Worm (Caenorhabditis elegans) whole organism, late embryonic: ENCODE measurements around the gene cwp-1.

Experiments
- Y22D7AL.16 ChIP-seq: sonication (generic microtip); optimal IDR thresholded peaks from 2 replicates; lab custom pipeline; 2016; ENCODE audit warnings: missing genetic modification characterization, missing compliant biosample characterization
- ama-1 ChIP-seq: fragments of 150-350 bp; optimal IDR thresholded peaks from 2 replicates; lab custom pipeline; 2014
- elt-2 ChIP-seq: sonication (generic microtip); optimal IDR thresholded peaks from 2 replicates; lab custom pipeline; 2016; ENCODE audit warnings: missing genetic modification reagents, missing genetic modification characterization, missing compliant biosample characterization
- hlh-6 ChIP-seq: sonication (generic microtip); optimal IDR thresholded peaks from 2 replicates; lab custom pipeline; 2016; ENCODE audit warnings: missing genotype, missing genetic modification characterization, missing compliant biosample characterization
- lin-11 ChIP-seq: fragments of 200-800 bp; sonication (Bioruptor generic); optimal IDR thresholded peaks from 2 replicates; lab custom pipeline; 2018; ENCODE audit warnings: mild to moderate bottlenecking, missing genetic modification characterization, missing compliant biosample characterization
- pat-9 ChIP-seq: fragments of 200-800 bp; sonication (Bioruptor generic); optimal IDR thresholded peaks from 2 replicates; lab custom pipeline; 2018; ENCODE audit warnings: mild to moderate bottlenecking, missing genetic modification characterization, moderate library complexity, missing compliant biosample characterization
- pha-4 ChIP-seq: fragments of 150-350 bp; optimal IDR thresholded peaks from 2 replicates; lab custom pipeline; 2018; ENCODE audit warnings: missing biosample characterization, missing genetic modification reagents, missing genetic modification characterization
- pqm-1 ChIP-seq: sonication (generic microtip); optimal IDR thresholded peaks from 2 replicates; lab custom pipeline; 2016; ENCODE audit warnings: missing genetic modification characterization, missing compliant biosample characterization
- ttx-3 ChIP-seq: sonication (generic microtip); optimal IDR thresholded peaks from 2 replicates; lab custom pipeline; 2016; ENCODE audit warnings: missing genetic modification reagents, missing genetic modification characterization, missing compliant biosample characterization
- zip-5 ChIP-seq: sonication (generic microtip); optimal IDR thresholded peaks from 2 replicates; lab custom pipeline; 2016; ENCODE audit warnings: missing genetic modification characterization, missing compliant biosample characterization

DNA sequence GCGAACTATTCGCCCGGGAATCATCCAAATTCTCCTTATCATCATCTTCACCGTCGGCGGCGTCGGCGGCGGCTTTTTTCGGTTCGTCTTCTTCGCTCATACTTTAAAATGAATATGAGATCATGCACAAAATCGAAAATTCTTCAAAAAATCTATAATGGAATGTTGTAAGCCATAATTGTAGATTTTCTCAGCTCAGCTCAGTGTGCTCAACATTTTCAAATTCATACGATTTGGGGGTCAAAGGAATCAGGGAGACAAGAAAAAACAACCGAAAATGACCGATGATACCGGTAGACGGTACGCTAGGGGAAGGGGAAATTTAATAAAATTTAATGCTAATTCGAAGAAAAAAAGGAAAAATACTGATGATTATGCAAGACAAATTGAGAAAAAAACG is 22.5 kb downstream of the cwp-1 start, which contains the start of gene ccep-97:
- TF ChIP-seq zip-5 (tag; lab: Kevin White, UChicago) (no peak), ama-1 (lab: Kevin White, UChicago) (no peak), elt-2 (tag; lab: Kevin White, UChicago) (no peak), ttx-3 (tag; lab: Kevin White, UChicago) (no peak), pha-4 (no peak), pat-9 (no peak), hlh-6 (tag; lab: Kevin White, UChicago) (no peak), lin-11 (tag; lab: Kevin White, UChicago) (no peak), Y22D7AL.16 (tag; lab: Kevin White, UChicago) (no peak), pqm-1 (tag; lab: Kevin White, UChicago) (no peak)
